Fruit fly (Drosophila melanogaster) whole organism, prepupa: ENCODE results near the gene Polr3D.

ENCODE experiments used
- Blimp-1 ChIP-seq: fragments of 200-800 bp; sonication (Bioruptor generic); optimal IDR thresholded peaks from 3 replicates; lab custom pipeline; 2017; ENCODE audit warnings: missing biosample characterization, missing genetic modification characterization, mild to moderate bottlenecking, moderate library complexity, missing genetic modification reagents
- CG11294 ChIP-seq: fragments of 200-800 bp; sonication (Bioruptor generic); IDR thresholded peaks from 2 replicates; pipeline ENCODE4 v1.3.6; 2022; ENCODE audit warnings: missing biosample characterization, missing genetic modification characterization
- CG1621 ChIP-seq: fragments of 200-800 bp; sonication (Bioruptor generic); optimal IDR thresholded peaks from 3 replicates; lab custom pipeline; 2018; ENCODE audit warnings: missing biosample characterization, mild to moderate bottlenecking, missing genetic modification characterization
- CG16779 ChIP-seq: fragments of 200-800 bp; sonication (Bioruptor generic); optimal IDR thresholded peaks from 3 replicates; lab custom pipeline; 2017; ENCODE audit warnings: missing biosample characterization, mild to moderate bottlenecking, missing genetic modification characterization
- CG34406 ChIP-seq: fragments of 200-800 bp; sonication (Bioruptor generic); optimal IDR thresholded peaks from 3 replicates; lab custom pipeline; 2016; ENCODE audit warnings: missing biosample characterization, missing genetic modification characterization
- CG6808 ChIP-seq: fragments of 200-800 bp; sonication (Bioruptor generic); optimal IDR thresholded peaks from 3 replicates; lab custom pipeline; 2017; ENCODE audit warnings: missing biosample characterization, missing genetic modification characterization, mild to moderate bottlenecking, moderate library complexity, missing genetic modification reagents
- Eip93F ChIP-seq: fragments of 200-800 bp; sonication (Bioruptor generic); optimal IDR thresholded peaks from 2 replicates; lab custom pipeline; 2016; ENCODE audit warnings: missing biosample characterization, mild to moderate bottlenecking, missing genetic modification characterization
- Hr38 ChIP-seq: sonication (Bioruptor generic); optimal IDR thresholded peaks from 2 replicates; lab custom pipeline; 2016; ENCODE audit warnings: missing biosample characterization, missing genetic modification characterization
- Hr39 ChIP-seq: fragments of 200-800 bp; sonication (Bioruptor generic); optimal IDR thresholded peaks from 2 replicates; lab custom pipeline; 2016; ENCODE audit warnings: missing biosample characterization, missing genetic modification characterization
- Met ChIP-seq: fragments of 200-800 bp; sonication (Bioruptor generic); optimal IDR thresholded peaks from 3 replicates; lab custom pipeline; 2016; ENCODE audit warnings: missing biosample characterization, missing genetic modification characterization
- fd59A ChIP-seq: fragments of 200-800 bp; sonication (Bioruptor generic); optimal IDR thresholded peaks from 2 replicates; lab custom pipeline; 2017; ENCODE audit warnings: missing biosample characterization, mild to moderate bottlenecking, missing genetic modification characterization, missing genetic modification reagents
- lz ChIP-seq: fragments of 200-800 bp; sonication (Bioruptor generic); optimal IDR thresholded peaks from 3 replicates; lab custom pipeline; 2016; ENCODE audit warnings: missing biosample characterization, missing genetic modification characterization
- spab ChIP-seq: fragments of 200-800 bp; sonication (Bioruptor generic); optimal IDR thresholded peaks from 2 replicates; lab custom pipeline; 2017; ENCODE audit warnings: missing biosample characterization, mild to moderate bottlenecking, missing genetic modification characterization, missing genetic modification reagents
- topi ChIP-seq: fragments of 200-800 bp; sonication (Bioruptor generic); optimal IDR thresholded peaks from 3 replicates; lab custom pipeline; 2016; ENCODE audit warnings: missing biosample characterization, missing genetic modification characterization

DNA sequence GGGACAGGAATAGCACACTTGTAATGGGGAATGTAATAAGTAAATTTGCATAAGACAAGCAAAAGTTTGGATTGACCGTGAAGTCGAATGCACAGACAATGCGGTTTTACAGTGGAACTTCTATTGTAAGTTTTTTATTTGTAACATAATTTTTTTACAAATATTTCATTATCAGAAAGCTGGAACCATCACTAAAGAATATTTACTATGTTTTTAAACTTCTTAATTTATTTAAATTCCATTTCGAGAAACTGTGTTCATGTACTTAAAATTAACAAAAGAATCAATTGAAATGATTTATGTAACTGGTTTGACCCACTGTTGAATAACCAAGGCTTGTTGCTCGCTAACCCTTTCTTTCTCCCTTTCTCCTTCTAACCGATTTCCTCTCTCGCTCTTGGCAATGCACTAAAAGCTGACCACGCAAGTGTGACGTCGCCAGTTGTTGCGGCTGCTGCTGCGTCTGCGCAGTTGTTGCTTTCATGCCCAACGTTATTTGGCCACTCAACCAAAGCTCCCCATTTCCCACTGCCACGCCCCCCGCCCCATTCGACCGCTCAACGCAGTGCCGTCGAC lies 7.9 kb downstream of the Polr3D start:
- TF ChIP-seq CG34406 (GFP tag; lab: Kevin White, UChicago): peak; percentile 8
- peak; percentile 26 for TF ChIP-seq topi (GFP tag; lab: Kevin White, UChicago)
- no peak for TF ChIP-seq fd59A (GFP tag; lab: Kevin White, UChicago)
- no peak for TF ChIP-seq Hr38 (GFP tag; lab: Kevin White, UChicago)
- no peak for TF ChIP-seq CG11294 (GFP tag; lab: Robert Waterston, UW)
- TF ChIP-seq Hr39 (GFP tag; lab: Kevin White, UChicago): peak; percentile 23
- no peak for TF ChIP-seq Eip93F (GFP tag; lab: Kevin White, UChicago)
- TF ChIP-seq CG16779 (tag; lab: Kevin White, UChicago): no peak
- peak; percentile 59 for TF ChIP-seq Met (GFP tag; lab: Kevin White, UChicago)
- no peak for TF ChIP-seq CG1621 (tag; lab: Kevin White, UChicago)
- TF ChIP-seq Blimp-1 (GFP tag; lab: Kevin White, UChicago): peak; percentile 20
- TF ChIP-seq CG6808 (GFP tag; lab: Kevin White, UChicago): no peak
- peak; percentile 50 for TF ChIP-seq lz (GFP tag; lab: Kevin White, UChicago)
- no peak for TF ChIP-seq spab (GFP tag; lab: Kevin White, UChicago)
